Worm (Caenorhabditis elegans) whole organism, L4/young adult: ENCODE results near the gene sru-11.
"Not testable (repeated sequence)": the region's sequence is repeated elsewhere in the genome, so short reads cannot be mapped to it uniquely, and the experiment has no call there.

ENCODE experiments used
- W03F9.2 ChIP-seq: fragments of 150-350 bp; optimal IDR thresholded peaks from 2 replicates; lab custom pipeline; 2014; ENCODE audit warnings: missing biosample characterization, missing genetic modification characterization
- dao-5 ChIP-seq: sonication (generic microtip); optimal IDR thresholded peaks from 2 replicates; lab custom pipeline; 2016; ENCODE audit warnings: missing genotype, missing genetic modification characterization, moderate library complexity, missing compliant biosample characterization
- him-1 ChIP-seq: sonication (generic microtip); optimal IDR thresholded peaks from 2 replicates; lab custom pipeline; 2016; ENCODE audit warnings: missing genotype, missing genetic modification reagents, missing genetic modification characterization, missing compliant biosample characterization

Gene sru-11

ce11 chrIV:13584646-13585045 is at the start of gene sru-11:
Gene sru-11 (plus strand): TSS chrIV:13584946.
- TF ChIP-seq him-1 (tag; lab: Kevin White, UChicago) (no peak), dao-5 (tag; lab: Kevin White, UChicago) (no peak), W03F9.2 (tag; lab: Kevin White, UChicago) (no peak)

- TF ChIP-seq W03F9.2 (tag; lab: Kevin White, UChicago) = no peak
- no peak for TF ChIP-seq dao-5 (tag; lab: Kevin White, UChicago)
- no peak for TF ChIP-seq him-1 (tag; lab: Kevin White, UChicago)
These were observed 45.8 kb upstream of the sru-11 start for ce11 chrIV:13538901-13539300.

- no peak for TF ChIP-seq dao-5 (tag; lab: Kevin White, UChicago)
- no peak for TF ChIP-seq W03F9.2 (tag; lab: Kevin White, UChicago)
- no peak for TF ChIP-seq him-1 (tag; lab: Kevin White, UChicago)
These were observed 44.6 kb upstream of the sru-11 start, which contains the start of gene rsd-2 for ce11 chrIV:13540165-13540564. Gene rsd-2 (minus strand): TSS chrIV:13540265.

ce11 chrIV:13548188-13548587 is 36.6 kb upstream of the sru-11 start, which contains the start of gene F52G2.3:
Gene F52G2.3 (minus strand): TSS chrIV:13548230.
- TF ChIP-seq W03F9.2 (tag; lab: Kevin White, UChicago) = no peak
- no peak for TF ChIP-seq dao-5 (tag; lab: Kevin White, UChicago)
- TF ChIP-seq him-1 (tag; lab: Kevin White, UChicago) = no peak

ce11 chrIV:13549350-13549749 is 35.4 kb upstream of the sru-11 start:
- TF ChIP-seq dao-5 (tag; lab: Kevin White, UChicago) (no peak), W03F9.2 (tag; lab: Kevin White, UChicago) (no peak), him-1 (tag; lab: Kevin White, UChicago) (no peak)

- no peak for TF ChIP-seq dao-5 (tag; lab: Kevin White, UChicago)
- TF ChIP-seq him-1 (tag; lab: Kevin White, UChicago) = no peak
- TF ChIP-seq W03F9.2 (tag; lab: Kevin White, UChicago) = no peak
These were observed 30.4 kb upstream of the sru-11 start for ce11 chrIV:13554350-13554749.

ce11 chrIV:13555508-13555907 is 29.2 kb upstream of the sru-11 start:
- TF ChIP-seq him-1 (tag; lab: Kevin White, UChicago) (no peak), W03F9.2 (tag; lab: Kevin White, UChicago) (no peak), dao-5 (tag; lab: Kevin White, UChicago) (no peak)

- TF ChIP-seq W03F9.2 (tag; lab: Kevin White, UChicago) (no peak), him-1 (tag; lab: Kevin White, UChicago) (no peak), dao-5 (tag; lab: Kevin White, UChicago) (no peak)
These were observed 27.4 kb upstream of the sru-11 start for ce11 chrIV:13557393-13557792.

- TF ChIP-seq W03F9.2 (tag; lab: Kevin White, UChicago) (no peak), dao-5 (tag; lab: Kevin White, UChicago) (no peak), him-1 (tag; lab: Kevin White, UChicago) (no peak)
These were observed 25.7 kb upstream of the sru-11 start for ce11 chrIV:13559020-13559419.

ce11 chrIV:13561629-13562028 is 23.1 kb upstream of the sru-11 start, which contains the start of the genes Y45F10B.13 and qui-1:
Gene Y45F10B.13 (minus strand): TSS chrIV:13561729.
Gene qui-1 (plus strand): TSS chrIV:13561861.
- no peak for TF ChIP-seq him-1 (tag; lab: Kevin White, UChicago)
- no peak for TF ChIP-seq dao-5 (tag; lab: Kevin White, UChicago)
- no peak for TF ChIP-seq W03F9.2 (tag; lab: Kevin White, UChicago)

ce11 chrIV:13564284-13564683 is 20.5 kb upstream of the sru-11 start:
- TF ChIP-seq W03F9.2 (tag; lab: Kevin White, UChicago) (no peak), dao-5 (tag; lab: Kevin White, UChicago) (no peak), him-1 (tag; lab: Kevin White, UChicago) (no peak)

ce11 chrIV:13574733-13575132 is 10.0 kb upstream of the sru-11 start, which contains the start of gene srd-10:
Gene srd-10 (plus strand): TSS chrIV:13575033.
- TF ChIP-seq dao-5 (tag; lab: Kevin White, UChicago) = no peak
- TF ChIP-seq W03F9.2 (tag; lab: Kevin White, UChicago) = no peak
- TF ChIP-seq him-1 (tag; lab: Kevin White, UChicago) = no peak

- TF ChIP-seq dao-5 (tag; lab: Kevin White, UChicago) (no peak), W03F9.2 (tag; lab: Kevin White, UChicago) (no peak), him-1 (tag; lab: Kevin White, UChicago) (no peak)
These were observed 9.1 kb upstream of the sru-11 start for ce11 chrIV:13575673-13576072.

ce11 chrIV:13578174-13578573 is 6.6 kb upstream of the sru-11 start, which contains the start of gene Y45F10B.8:
Gene Y45F10B.8 (minus strand): TSS chrIV:13578274.
- not testable (repeated sequence) for TF ChIP-seq W03F9.2, him-1, dao-5 (tag; lab: Kevin White, UChicago)
